Worm (Caenorhabditis elegans): Measurements from ENCODE around the gene cyp-13A1.
A peak's percentile ranks its signal among the peaks of the same experiment; 100 is the strongest.

Gene cyp-13A1

ce11 chrII:9753056-9753455, 28.7 kb downstream of the cyp-13A1 start, which contains the start of gene Y53C12B.7:
Gene Y53C12B.7 (minus strand): TSS chrII:9753218.
- TF ChIP-seq hlh-11 (tag; optimal IDR thresholded peaks at IDR 0.05) (no peak), nhr-77 (tag; optimal IDR thresholded peaks at IDR 0.05) (no peak), cey-2 (tag; optimal IDR thresholded peaks at IDR 0.05; ENCODE audit: borderline replicate concordance, insufficient read depth) (peak; percentile 24), dmd-6 (GFP tag; IDR thresholded peaks at IDR 0.05) (peak; percentile 29), mxl-3 (GFP tag; optimal IDR thresholded peaks at IDR 0.05) (peak; percentile 29)

- TF ChIP-seq nhr-28 (tag; optimal IDR thresholded peaks at IDR 0.05) (peak; percentile 26), egl-43 (GFP tag; IDR thresholded peaks at IDR 0.05) (no peak), hlh-30 (tag; optimal IDR thresholded peaks at IDR 0.05; ENCODE audit: insufficient read depth) (peak; percentile 66), gei-8 (GFP tag; optimal IDR thresholded peaks at IDR 0.05) (no peak), sdz-12 (GFP tag; optimal IDR thresholded peaks at IDR 0.05) (no peak), hlh-11 (tag; optimal IDR thresholded peaks at IDR 0.05) (peak; percentile 43), F10B5.3 (tag; optimal IDR thresholded peaks at IDR 0.05) (no peak), daf-8 (GFP tag; IDR thresholded peaks at IDR 0.05) (no peak), pqm-1 (tag; optimal IDR thresholded peaks at IDR 0.05) (no peak), unc-62 (GFP tag; optimal IDR thresholded peaks at IDR 0.05 in 1 of 2) (no peak), unc-62 (tag; optimal IDR thresholded peaks at IDR 0.05) (no peak), attf-4 (tag; optimal IDR thresholded peaks at IDR 0.05) (no peak), zfp-3 (GFP tag; conservative IDR thresholded peaks at IDR 0.05) (no peak), hif-1 (tag; optimal IDR thresholded peaks at IDR 0.05) (no peak), nhr-6 (tag; optimal IDR thresholded peaks at IDR 0.05) (no peak), zfp-2 (tag; optimal IDR thresholded peaks at IDR 0.05) (no peak), ama-1 (optimal IDR thresholded peaks at IDR 0.05) (no peak), dmd-6 (GFP tag; IDR thresholded peaks at IDR 0.05) (peak; percentile 17; the same call in 1 of the 2 replicates), nhr-11 (tag; optimal IDR thresholded peaks at IDR 0.05) (no peak), lin-39 (tag; optimal IDR thresholded peaks at IDR 0.05) (no peak), Y75B8A.6 (GFP tag; IDR thresholded peaks at IDR 0.05) (no peak), Y5F2A.4 (GFP tag; optimal IDR thresholded peaks at IDR 0.05) (no peak), lin-29 (GFP tag; IDR thresholded peaks at IDR 0.05) (no peak), ceh-20 (GFP tag; IDR thresholded peaks at IDR 0.05) (0 out of 2 replicates have a peak, but pooled peaks have one; percentile 13), lin-38 (GFP tag; IDR thresholded peaks at IDR 0.05) (no peak), arid-1 (GFP tag; conservative IDR thresholded peaks at IDR 0.05) (no peak), egl-27 (tag; optimal IDR thresholded peaks at IDR 0.05) (no peak), F26F4.8 (GFP tag; conservative IDR thresholded peaks at IDR 0.05) (no peak), F49E8.2 (tag; optimal IDR thresholded peaks at IDR 0.05; ENCODE audit: borderline replicate concordance) (no peak), snpc-4 (tag; optimal IDR thresholded peaks at IDR 0.05) (no peak), php-3 (GFP tag; IDR thresholded peaks at IDR 0.05) (no peak), lsy-2 (tag; optimal IDR thresholded peaks at IDR 0.05) (peak in 1 of 2 experiments; percentile 32), Y105C5A.15 (GFP tag; IDR thresholded peaks at IDR 0.05) (no peak), lin-1 (GFP tag; IDR thresholded peaks at IDR 0.05) (no peak), nhr-42 (GFP tag; IDR thresholded peaks at IDR 0.05) (no peak), mxl-3 (GFP tag; optimal IDR thresholded peaks at IDR 0.05) (peak; percentile 44), F44E2.7 (GFP tag; IDR thresholded peaks at IDR 0.05) (no peak), mxl-2 (GFP tag; conservative IDR thresholded peaks at IDR 0.05) (no peak), dmd-9 (GFP tag; IDR thresholded peaks at IDR 0.05) (no peak), saeg-2 (GFP tag; IDR thresholded peaks at IDR 0.05) (no peak)
These were observed 29.5 kb downstream of the cyp-13A1 start for ce11 chrII:9752278-9752677.
